Worm (Caenorhabditis elegans) whole organism, mixed stage, embryonic: Measurements from ENCODE around the gene R13H9.6.
"Not testable (repeated sequence)": the region's sequence is repeated elsewhere in the genome, so short reads cannot be mapped to it uniquely, and the experiment has no call there.

Source experiments
- bed-3 ChIP-seq: fragments of 200-800 bp; sonication (Bioruptor generic); optimal IDR thresholded peaks from 3 replicates; lab custom pipeline; 2018; ENCODE audit warnings: mild to moderate bottlenecking, missing genetic modification characterization, moderate library complexity, missing compliant biosample characterization
- ces-1 ChIP-seq: fragments of 150-350 bp; optimal IDR thresholded peaks from 2 replicates; lab custom pipeline; 2014; ENCODE audit warnings: missing biosample characterization, missing genetic modification reagents, missing genetic modification characterization
- cnd-1 ChIP-seq: fragments of 200-800 bp; sonication (Bioruptor generic); optimal IDR thresholded peaks from 2 replicates; lab custom pipeline; 2018; ENCODE audit warnings: mild to moderate bottlenecking, missing genetic modification characterization, missing compliant biosample characterization
- elt-1 ChIP-seq: sonication (generic microtip); optimal IDR thresholded peaks from 2 replicates; lab custom pipeline; 2017; ENCODE audit warnings: missing genetic modification characterization, mild to moderate bottlenecking, missing compliant biosample characterization, antibody characterized with exemption, moderate library complexity, borderline replicate concordance; ENCODE audit not compliant: insufficient read depth
- ham-2 ChIP-seq: fragments of 200-800 bp; sonication (Bioruptor generic); optimal IDR thresholded peaks from 2 replicates; lab custom pipeline; 2018; ENCODE audit warnings: mild to moderate bottlenecking, missing genetic modification characterization, missing compliant biosample characterization
- mab-5 ChIP-seq: fragments of 150-350 bp; optimal IDR thresholded peaks from 2 replicates; lab custom pipeline; 2014; ENCODE audit warnings: missing biosample characterization, missing genetic modification characterization
- mep-1 ChIP-seq: fragments of 150-350 bp; optimal IDR thresholded peaks from 2 replicates; lab custom pipeline; 2017; ENCODE audit warnings: missing biosample characterization, missing genetic modification reagents, missing genetic modification characterization, inconsistent platforms
- nhr-12 ChIP-seq: fragments of 150-350 bp; optimal IDR thresholded peaks from 2 replicates; lab custom pipeline; 2014; ENCODE audit warnings: missing biosample characterization, missing genetic modification characterization
- nhr-237 ChIP-seq: fragments of 150-350 bp; optimal IDR thresholded peaks from 2 replicates; lab custom pipeline; 2014; ENCODE audit warnings: missing biosample characterization, missing genetic modification characterization
- nhr-76 ChIP-seq: sonication (generic microtip); optimal IDR thresholded peaks from 2 replicates; lab custom pipeline; 2017; ENCODE audit warnings: missing biosample characterization, missing genetic modification characterization
- pha-4 ChIP-seq: fragments of 150-350 bp; optimal IDR thresholded peaks from 2 replicates; lab custom pipeline; 2018; ENCODE audit warnings: missing biosample characterization, missing genetic modification reagents, missing genetic modification characterization
- snpc-4 ChIP-seq: fragments of 150-350 bp; optimal IDR thresholded peaks from 2 replicates; lab custom pipeline; 2014; ENCODE audit warnings: missing biosample characterization, missing genetic modification characterization
- unc-39 ChIP-seq: fragments of 150-350 bp; optimal IDR thresholded peaks from 2 replicates; lab custom pipeline; 2014; ENCODE audit warnings: missing biosample characterization, missing genetic modification characterization
- unc-62 ChIP-seq: fragments of 150-350 bp; optimal IDR thresholded peaks from 2 replicates; lab custom pipeline; 2014; ENCODE audit warnings: missing biosample characterization, missing genetic modification reagents, missing genetic modification characterization

DNA sequence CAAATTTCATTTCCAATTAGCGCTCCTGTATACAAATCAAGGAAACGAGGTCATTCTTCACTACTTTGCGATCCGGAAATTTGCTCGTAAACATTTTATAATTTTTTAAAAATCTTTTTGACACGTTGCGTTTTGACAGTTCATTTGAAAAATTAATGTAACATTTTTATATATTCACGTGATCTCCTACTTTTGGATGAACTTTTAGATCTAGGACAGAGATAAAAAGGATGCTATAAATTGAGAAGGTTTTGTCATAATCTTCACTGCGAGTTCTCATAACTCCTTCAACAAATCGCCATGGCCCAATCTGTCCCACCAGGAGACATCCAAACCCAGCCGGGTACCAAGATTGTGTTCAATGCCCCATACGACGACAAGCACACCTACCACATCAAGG is 6.2 kb downstream of the R13H9.6 start, which contains the start of gene msp-57:
- not testable (repeated sequence) for TF ChIP-seq nhr-12 (tag; lab: Kevin White, UChicago); bed-3 (GFP tag; lab: Kevin White, UChicago); cnd-1; pha-4 (tag; lab: Kevin White, UChicago); nhr-237; snpc-4 (tag; lab: Kevin White, UChicago); ces-1 (GFP tag; lab: Kevin White, UChicago); elt-1 (tag; lab: Kevin White, UChicago); ham-2; mep-1 (tag; lab: Kevin White, UChicago); unc-62 (GFP tag; lab: Kevin White, UChicago); mab-5 (tag; lab: Kevin White, UChicago); unc-39 (tag; lab: Kevin White, UChicago); nhr-76 (tag; lab: Kevin White, UChicago)
